Worm (Caenorhabditis elegans): Measurements from ENCODE around the gene sars-1.

The sars-1 gene

ce11 chrIV:10003372-10003771 is at the start of gene sars-1, which contains the start of gene C47E12.2:
Gene sars-1, plus strand, starts transcription at chrIV:10003726.
Gene C47E12.2, minus strand, starts transcription at chrIV:10003502.
- TF ChIP-seq mxl-3 (GFP tag; optimal IDR thresholded peaks at IDR 0.05) (no peak), zip-2 (tag; optimal IDR thresholded peaks at IDR 0.05) (peak; percentile 86), F49E8.2 (tag; optimal IDR thresholded peaks at IDR 0.05; ENCODE audit: borderline replicate concordance) (no peak), lin-1 (GFP tag; IDR thresholded peaks at IDR 0.05) (no peak), mes-2 (tag; optimal IDR thresholded peaks at IDR 0.05; ENCODE audit: poor library complexity, severe bottlenecking) (peak; percentile 44), ces-1 (GFP tag; optimal IDR thresholded peaks at IDR 0.05) (no peak), lsy-2 (tag; optimal IDR thresholded peaks at IDR 0.05) (peak in 1 of 2 experiments; percentile 90), ztf-7 (tag; optimal IDR thresholded peaks at IDR 0.05) (no peak)

ce11 chrIV:9963945-9964344 is 39.6 kb upstream of the sars-1 start, which contains the start of gene T13H10.2:
Gene T13H10.2, plus strand, starts transcription at chrIV:9964245.
- TF ChIP-seq ceh-32 (tag; optimal IDR thresholded peaks at IDR 0.05; ENCODE audit: poor library complexity): no peak
- no peak for TF ChIP-seq fos-1 (tag; optimal IDR thresholded peaks at IDR 0.05)
- no peak for TF ChIP-seq aly-2 (tag; optimal IDR thresholded peaks at IDR 0.05)
- TF ChIP-seq zip-11 (GFP tag; IDR thresholded peaks at IDR 0.05): no peak
- no peak for TF ChIP-seq madf-9 (GFP tag; conservative IDR thresholded peaks at IDR 0.05)
- TF ChIP-seq pqm-1 (tag; optimal IDR thresholded peaks at IDR 0.05): no peak
- TF ChIP-seq F37D6.2 (tag; optimal IDR thresholded peaks at IDR 0.05): no peak
- no peak for TF ChIP-seq mxl-2 (GFP tag; conservative IDR thresholded peaks at IDR 0.05)
- no peak for TF ChIP-seq dmd-9 (GFP tag; IDR thresholded peaks at IDR 0.05)
- TF ChIP-seq lir-3 (tag; optimal IDR thresholded peaks at IDR 0.05): no peak
- TF ChIP-seq lin-13 (GFP tag; optimal IDR thresholded peaks at IDR 0.05): no peak
- no peak for TF ChIP-seq nhr-237 (tag; optimal IDR thresholded peaks at IDR 0.05)
- no peak for TF ChIP-seq ces-1 (GFP tag; optimal IDR thresholded peaks at IDR 0.05)
- TF ChIP-seq nhr-28 (tag; optimal IDR thresholded peaks at IDR 0.05): no peak
- TF ChIP-seq ama-1 (optimal IDR thresholded peaks at IDR 0.05): no peak
- no peak for TF ChIP-seq lin-29 (GFP tag; IDR thresholded peaks at IDR 0.05)

ce11 chrIV:9969081-9969480 is 34.4 kb upstream of the sars-1 start, which contains the start of the genes kin-5 and C47E12.11:
Gene kin-5, minus strand, starts transcription at chrIV:9969181.
Gene C47E12.11, plus strand, starts transcription at chrIV:9969400.
- TF ChIP-seq zip-2 (tag; optimal IDR thresholded peaks at IDR 0.05) (no peak), madf-9 (GFP tag; conservative IDR thresholded peaks at IDR 0.05) (no peak), spr-1 (tag; optimal IDR thresholded peaks at IDR 0.05) (no peak), nhr-6 (tag; optimal IDR thresholded peaks at IDR 0.05) (no peak), lim-7 (GFP tag; IDR thresholded peaks at IDR 0.05) (no peak), T20F7.1 (GFP tag; optimal IDR thresholded peaks at IDR 0.05) (no peak), egl-27 (tag; optimal IDR thresholded peaks at IDR 0.05) (no peak), Y5F2A.4 (GFP tag; optimal IDR thresholded peaks at IDR 0.05) (no peak), mxl-3 (GFP tag; optimal IDR thresholded peaks at IDR 0.05) (no peak), D1046.2 (GFP tag; IDR thresholded peaks at IDR 0.05) (no peak), tag-97 (GFP tag; IDR thresholded peaks at IDR 0.05) (no peak), daf-16 (GFP tag; optimal IDR thresholded peaks at IDR 0.05) (no peak), daf-16 (tag; optimal IDR thresholded peaks at IDR 0.05) (no peak), dmd-8 (GFP tag; IDR thresholded peaks at IDR 0.05) (no peak), ztf-11 (tag; optimal IDR thresholded peaks at IDR 0.05) (no peak), gei-8 (GFP tag; optimal IDR thresholded peaks at IDR 0.05) (no peak), nhr-76 (tag; optimal IDR thresholded peaks at IDR 0.05) (no peak), sdz-12 (GFP tag; optimal IDR thresholded peaks at IDR 0.05) (no peak), duxl-1 (tag; optimal IDR thresholded peaks at IDR 0.05; ENCODE audit: poor library complexity) (no peak)

All from whole organism, L4 larva.